Worm (Caenorhabditis elegans) whole organism, young adult: ENCODE measurements around the gene Y37A1A.3.

Experiments used
- B0035.1 ChIP-seq: sonication (generic microtip); optimal IDR thresholded peaks from 2 replicates; lab custom pipeline; 2016; ENCODE audit warnings: missing genetic modification characterization, mild to moderate bottlenecking, missing compliant biosample characterization, missing genotype, missing genetic modification reagents
- B0336.3 ChIP-seq: fragments of 200-800 bp; sonication (Bioruptor generic); IDR thresholded peaks from 2 replicates; pipeline ENCODE4 v1.3.6; 2022; ENCODE audit warnings: missing genetic modification characterization, missing compliant biosample characterization
- C06A6.2 ChIP-seq: fragments of 200-800 bp; sonication (Bioruptor generic); conservative IDR thresholded peaks from 2 replicates; pipeline ENCODE4 v1.3.6; 2022; ENCODE audit warnings: missing genetic modification characterization, missing compliant biosample characterization
- C17E4.6 ChIP-seq: fragments of 200-800 bp; sonication (Bioruptor generic); IDR thresholded peaks from 2 replicates; pipeline ENCODE4 v1.3.6; 2022; ENCODE audit warnings: missing genetic modification reagents, missing genetic modification characterization, missing compliant biosample characterization
- D2030.7 ChIP-seq: fragments of 200-800 bp; sonication (Bioruptor generic); IDR thresholded peaks from 2 replicates; pipeline ENCODE4 v1.3.6; 2022; ENCODE audit warnings: missing genetic modification reagents, missing genetic modification characterization, missing compliant biosample characterization
- F57A8.1 ChIP-seq: fragments of 200-800 bp; sonication (Bioruptor generic); optimal IDR thresholded peaks from 2 replicates; lab custom pipeline; 2018; ENCODE audit warnings: mild to moderate bottlenecking, missing genetic modification characterization, moderate library complexity, missing compliant biosample characterization
- K12H6.12 ChIP-seq: fragments of 200-800 bp; sonication (Bioruptor generic); optimal IDR thresholded peaks from 2 replicates; lab custom pipeline; 2018; ENCODE audit warnings: mild to moderate bottlenecking, missing genetic modification characterization, missing compliant biosample characterization
- Y95B8A.8 ChIP-seq: fragments of 200-800 bp; sonication (Bioruptor generic); IDR thresholded peaks from 2 replicates; pipeline ENCODE4 v1.3.6; 2022; ENCODE audit warnings: missing genetic modification reagents, missing genetic modification characterization, missing compliant biosample characterization
- akir-1 ChIP-seq: fragments of 200-800 bp; sonication (Bioruptor generic); optimal IDR thresholded peaks from 2 replicates; lab custom pipeline; 2018; ENCODE audit warnings: mild to moderate bottlenecking, missing genetic modification characterization, moderate library complexity, missing compliant biosample characterization
- attf-5 ChIP-seq: fragments of 200-800 bp; sonication (Bioruptor generic); optimal IDR thresholded peaks from 2 replicates; lab custom pipeline; 2018; ENCODE audit warnings: mild to moderate bottlenecking, missing genetic modification characterization, missing compliant biosample characterization
- attf-6 ChIP-seq: fragments of 200-800 bp; sonication (Bioruptor generic); IDR thresholded peaks from 2 replicates; pipeline ENCODE4 v1.3.6; 2022; ENCODE audit warnings: missing genetic modification reagents, missing genetic modification characterization, missing compliant biosample characterization
- cebp-1 ChIP-seq, 2 experiments: fragments of 200-800 bp in 1 of 2; sonication (Bioruptor generic) in 1 of 2; sonication (generic microtip) in 1 of 2; IDR thresholded peaks in 1 of 2; optimal IDR thresholded peaks in 1 of 2; 2 replicates each; pipeline versions ENCODE4 v1.3.6 to Lab custom; 2017 to 2022; ENCODE audit warnings: missing compliant biosample characterization in 2 of 2, missing genetic modification characterization in 2 of 2, mild to moderate bottlenecking in 1 of 2, missing genetic modification reagents in 1 of 2, moderate library complexity in 1 of 2
- ceh-40 ChIP-seq: fragments of 200-800 bp; sonication (Bioruptor generic); IDR thresholded peaks from 2 replicates; pipeline ENCODE4 v1.3.6; 2022; ENCODE audit warnings: missing genetic modification characterization, missing compliant biosample characterization
- chd-7 ChIP-seq: sonication (generic microtip); optimal IDR thresholded peaks from 2 replicates; lab custom pipeline; 2016; ENCODE audit warnings: mild to moderate bottlenecking, missing genetic modification characterization, moderate library complexity, missing compliant biosample characterization
- efl-1 ChIP-seq: fragments of 150-350 bp; optimal IDR thresholded peaks from 2 replicates; lab custom pipeline; 2014; ENCODE audit warnings: missing biosample characterization, missing genetic modification reagents, missing genetic modification characterization
- egl-44 ChIP-seq: fragments of 200-800 bp; sonication (Bioruptor generic); IDR thresholded peaks from 2 replicates; pipeline ENCODE4 v1.3.6; 2022; ENCODE audit warnings: missing genetic modification reagents, missing genetic modification characterization, missing compliant biosample characterization
- ets-4 ChIP-seq: fragments of 200-800 bp; sonication (Bioruptor generic); optimal IDR thresholded peaks from 2 replicates; lab custom pipeline; 2018; ENCODE audit warnings: mild to moderate bottlenecking, missing genetic modification characterization, missing compliant biosample characterization
- hmg-20 ChIP-seq: fragments of 200-800 bp; sonication (Bioruptor generic); IDR thresholded peaks from 2 replicates; pipeline ENCODE4 v1.3.6; 2022; ENCODE audit warnings: missing genetic modification reagents, missing genetic modification characterization, missing compliant biosample characterization
- hsf-1 ChIP-seq: fragments of 200-800 bp; sonication (Bioruptor generic); IDR thresholded peaks from 2 replicates; pipeline ENCODE4 v1.3.6; 2022; ENCODE audit warnings: missing genetic modification reagents, missing genetic modification characterization, missing compliant biosample characterization
- let-526 ChIP-seq: fragments of 200-800 bp; sonication (Bioruptor generic); IDR thresholded peaks from 2 replicates; pipeline ENCODE4 v1.3.6; 2022; ENCODE audit warnings: missing genetic modification reagents, missing genetic modification characterization, missing compliant biosample characterization
- lin-40 ChIP-seq: sonication (generic microtip); optimal IDR thresholded peaks from 2 replicates; lab custom pipeline; 2016; ENCODE audit warnings: missing genetic modification characterization, mild to moderate bottlenecking, missing compliant biosample characterization, missing genotype, missing genetic modification reagents
- lir-1 ChIP-seq: fragments of 200-800 bp; sonication (Bioruptor generic); conservative IDR thresholded peaks from 2 replicates; pipeline ENCODE4 v1.3.6; 2022; ENCODE audit warnings: missing genetic modification reagents, missing genetic modification characterization, missing compliant biosample characterization
- madf-10 ChIP-seq: sonication (generic microtip); optimal IDR thresholded peaks from 2 replicates; lab custom pipeline; 2016; ENCODE audit warnings: mild to moderate bottlenecking, missing genetic modification characterization, missing compliant biosample characterization
- madf-6 ChIP-seq: fragments of 200-800 bp; sonication (Bioruptor generic); IDR thresholded peaks from 2 replicates; pipeline ENCODE4 v1.3.6; 2022; ENCODE audit warnings: missing genetic modification reagents, missing genetic modification characterization, missing compliant biosample characterization
- mel-28 ChIP-seq: sonication (generic microtip); optimal IDR thresholded peaks from 2 replicates; lab custom pipeline; 2016; ENCODE audit warnings: borderline replicate concordance, mild to moderate bottlenecking, missing genetic modification characterization, missing compliant biosample characterization
- nfya-1 ChIP-seq: sonication (generic microtip); optimal IDR thresholded peaks from 2 replicates; lab custom pipeline; 2017; ENCODE audit warnings: antibody characterized with exemption, missing compliant biosample characterization, missing genetic modification characterization, borderline replicate concordance; ENCODE audit not compliant: insufficient read depth
- nhr-120 ChIP-seq: fragments of 200-800 bp; sonication (Bioruptor generic); IDR thresholded peaks from 2 replicates; pipeline ENCODE4 v1.3.6; 2022; ENCODE audit warnings: missing genetic modification characterization, missing compliant biosample characterization
- nhr-80 ChIP-seq: sonication (generic microtip); optimal IDR thresholded peaks from 2 replicates; lab custom pipeline; 2016; ENCODE audit warnings: missing genetic modification characterization, missing compliant biosample characterization
- pbrm-1 ChIP-seq: fragments of 200-800 bp; sonication (Bioruptor generic); IDR thresholded peaks from 2 replicates; pipeline ENCODE4 v1.3.6; 2022; ENCODE audit warnings: missing genetic modification reagents, missing genetic modification characterization, missing compliant biosample characterization
- repo-1 ChIP-seq: sonication (generic microtip); optimal IDR thresholded peaks from 2 replicates; lab custom pipeline; 2017; ENCODE audit warnings: mild to moderate bottlenecking, missing genetic modification characterization, missing compliant biosample characterization
- rpc-1 ChIP-seq, 2 experiments: fragments of 150-350 bp in 1 of 2; sonication (generic microtip) in 1 of 2; optimal IDR thresholded peaks; 2 replicates each; lab custom pipeline; 2014 to 2018; ENCODE audit warnings: missing biosample characterization in 1 of 2, missing genetic modification characterization in 1 of 2, missing genetic modification reagents in 1 of 2, missing genotype in 1 of 2
- snpc-3.4 ChIP-seq: sonication (generic microtip); optimal IDR thresholded peaks from 2 replicates; lab custom pipeline; 2017; ENCODE audit warnings: missing genetic modification characterization, mild to moderate bottlenecking, missing compliant biosample characterization, antibody characterized with exemption, moderate library complexity, missing genotype, missing genetic modification reagents
- snpc-4 ChIP-seq, 5 experiments: fragments of 150-350 bp in 1 of 5; sonication (generic microtip) in 4 of 5; optimal IDR thresholded peaks; 2 replicates each; lab custom pipeline; 2014 to 2018; ENCODE audit warnings: missing genetic modification characterization in 5 of 5, missing biosample characterization in 3 of 5, antibody characterized with exemption in 2 of 5, mild to moderate bottlenecking in 2 of 5, missing compliant biosample characterization in 2 of 5, missing genotype in 2 of 5, moderate library complexity in 2 of 5, missing genetic modification reagents in 1 of 5
- sptf-2 ChIP-seq: fragments of 200-800 bp; sonication (Bioruptor generic); optimal IDR thresholded peaks from 2 replicates; lab custom pipeline; 2018; ENCODE audit warnings: mild to moderate bottlenecking, missing genetic modification characterization, missing compliant biosample characterization
- tbx-9 ChIP-seq: sonication (generic microtip); optimal IDR thresholded peaks from 2 replicates; lab custom pipeline; 2016; ENCODE audit warnings: borderline replicate concordance, missing genetic modification characterization, inconsistent platforms, missing compliant biosample characterization
- xnd-1 ChIP-seq: sonication (generic microtip); optimal IDR thresholded peaks from 2 replicates; lab custom pipeline; 2016; ENCODE audit warnings: missing genotype, missing genetic modification reagents, missing genetic modification characterization, missing compliant biosample characterization
- ztf-18 ChIP-seq: sonication (generic microtip); optimal IDR thresholded peaks from 2 replicates; lab custom pipeline; 2016; ENCODE audit warnings: missing genotype, mild to moderate bottlenecking, missing genetic modification characterization, missing compliant biosample characterization
- ztf-26 ChIP-seq: sonication (generic microtip); optimal IDR thresholded peaks from 2 replicates; lab custom pipeline; 2017; ENCODE audit warnings: missing genetic modification characterization, missing compliant biosample characterization

The Y37A1A.3 gene

DNA sequence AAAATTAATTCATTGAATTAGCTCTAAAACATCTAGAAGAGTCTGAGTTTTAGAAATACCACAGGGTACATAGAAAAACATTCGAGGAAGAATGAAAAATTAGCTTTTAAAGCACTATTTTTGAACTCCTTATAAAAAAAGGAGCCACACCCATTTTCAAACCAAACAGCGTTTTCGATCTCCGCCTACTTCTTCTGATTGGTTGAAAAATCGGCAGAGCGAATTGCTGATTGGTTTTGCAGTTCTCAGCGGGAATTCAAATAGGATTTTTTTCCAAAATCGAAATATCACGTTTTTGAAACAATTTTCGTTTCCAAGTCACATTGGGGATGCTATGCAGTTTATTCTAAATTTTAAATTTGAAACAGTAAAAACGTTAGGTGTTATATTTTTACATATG, 24.6 kb downstream of the Y37A1A.3 start:
- TF ChIP-seq ztf-26 (tag; lab: Kevin White, UChicago) (no peak), nfya-1 (tag; lab: Kevin White, UChicago) (no peak), lin-40 (tag; lab: Kevin White, UChicago) (no peak), B0035.1 (tag; lab: Kevin White, UChicago) (no peak), attf-6 (no peak), snpc-4 (GFP tag; optimal IDR thresholded peaks at IDR 0.05; lab: Kevin White, UChicago) (no peak), snpc-4 (tag; optimal IDR thresholded peaks at IDR 0.05; lab: Kevin White, UChicago) (no peak), chd-7 (tag; lab: Kevin White, UChicago) (no peak), efl-1 (GFP tag; lab: Kevin White, UChicago) (no peak), akir-1 (GFP tag; lab: Kevin White, UChicago) (no peak), D2030.7 (GFP tag; lab: Robert Waterston, UW) (no peak), hsf-1 (GFP tag; lab: Robert Waterston, UW) (no peak), C17E4.6 (GFP tag; lab: Robert Waterston, UW) (no peak), pbrm-1 (GFP tag; lab: Robert Waterston, UW) (no peak), xnd-1 (tag; lab: Kevin White, UChicago) (no peak), madf-6 (no peak)

- TF ChIP-seq C06A6.2 (GFP tag; lab: Robert Waterston, UW) = no peak
- peak; percentile 21 for TF ChIP-seq attf-5
- no peak for TF ChIP-seq snpc-3.4 (tag; lab: Kevin White, UChicago)
- no peak for TF ChIP-seq hmg-20 (GFP tag; lab: Robert Waterston, UW)
- TF ChIP-seq lin-40 (tag; lab: Kevin White, UChicago) = no peak
- no peak for TF ChIP-seq B0336.3 (GFP tag; lab: Robert Waterston, UW)
- no peak for TF ChIP-seq ztf-18
- no peak for TF ChIP-seq cebp-1 (GFP tag; IDR thresholded peaks at IDR 0.05; lab: Robert Waterston, UW)
- peak; percentile 44 for TF ChIP-seq cebp-1 (tag; optimal IDR thresholded peaks at IDR 0.05; lab: Kevin White, UChicago)
- TF ChIP-seq ceh-40 (GFP tag; lab: Robert Waterston, UW) = no peak
- TF ChIP-seq egl-44 (GFP tag; lab: Robert Waterston, UW) = no peak
- no peak for TF ChIP-seq xnd-1 (tag; lab: Kevin White, UChicago)
- peak; percentile 2 for TF ChIP-seq K12H6.12
- TF ChIP-seq madf-10 = peak; percentile 95
Measured at ce11 chrIV:13877707-13878106, 25.0 kb downstream of the Y37A1A.3 start.

DNA sequence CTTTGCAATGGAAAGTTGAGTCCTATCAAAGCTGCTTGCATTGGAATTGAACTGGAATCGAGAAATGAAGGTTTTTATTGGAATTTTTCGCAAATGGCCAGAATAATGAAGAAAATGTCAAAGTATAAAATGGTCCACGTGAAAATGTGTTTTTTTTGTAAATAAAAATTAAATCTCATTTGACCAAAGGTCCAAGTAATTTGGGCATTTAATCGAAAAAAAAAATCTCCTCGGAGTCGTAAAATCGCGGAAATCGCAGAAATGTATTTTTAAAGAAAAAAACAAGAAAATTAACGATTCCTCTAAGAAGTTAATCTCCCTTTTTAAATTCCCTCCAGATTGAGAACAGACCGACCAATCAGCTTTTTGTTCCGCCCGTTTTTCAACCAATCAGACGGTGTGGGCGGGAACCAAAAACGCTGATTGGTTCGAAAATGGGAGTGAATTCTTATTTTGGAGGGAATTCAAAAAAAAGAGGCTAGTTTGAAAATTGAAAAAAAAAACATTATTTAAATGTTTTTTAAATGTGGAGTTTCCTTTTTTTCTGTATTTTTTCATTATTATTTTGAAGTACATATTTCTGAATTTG, 26.0 kb downstream of the Y37A1A.3 start, which contains the start of gene prdh-1:
prdh-1 (minus strand) TSS at position 51 of the 589 bp plus-strand sequence.
- TF ChIP-seq hsf-1 (GFP tag; lab: Robert Waterston, UW) (no peak), tbx-9 (tag; lab: Kevin White, UChicago) (no peak), mel-28 (tag; lab: Kevin White, UChicago) (no peak), rpc-1 (optimal IDR thresholded peaks at IDR 0.05; lab: Kevin White, UChicago) (no peak), rpc-1 (tag; optimal IDR thresholded peaks at IDR 0.05; lab: Kevin White, UChicago) (no peak), F57A8.1 (GFP tag; lab: Kevin White, UChicago) (no peak), Y95B8A.8 (GFP tag; lab: Robert Waterston, UW) (no peak), lir-1 (GFP tag; lab: Robert Waterston, UW) (no peak), repo-1 (tag; lab: Kevin White, UChicago) (no peak), snpc-3.4 (tag; lab: Kevin White, UChicago) (no peak), nhr-80 (no peak), D2030.7 (GFP tag; lab: Robert Waterston, UW) (no peak), attf-5 (no peak), let-526 (GFP tag; lab: Robert Waterston, UW) (no peak), nhr-120 (GFP tag; lab: Robert Waterston, UW) (no peak), sptf-2 (GFP tag; lab: Kevin White, UChicago) (no peak), madf-6 (no peak), ets-4 (GFP tag; lab: Kevin White, UChicago) (no peak)
